Worm (Caenorhabditis elegans) whole organism, late embryonic: ENCODE data around the gene ham-3.
A peak's percentile ranks its signal among the peaks of the same experiment; 100 is the strongest.

Experiments
- C38D4.7 ChIP-seq: fragments of 200-800 bp; sonication (Bioruptor generic); optimal IDR thresholded peaks from 2 replicates; lab custom pipeline; 2018; ENCODE audit warnings: mild to moderate bottlenecking, missing genetic modification characterization, moderate library complexity, missing compliant biosample characterization
- K02D7.2 ChIP-seq: sonication (generic microtip); optimal IDR thresholded peaks from 2 replicates; lab custom pipeline; 2017; ENCODE audit warnings: mild to moderate bottlenecking, missing genetic modification characterization, missing compliant biosample characterization
- K09A11.1 ChIP-seq: sonication (generic microtip); optimal IDR thresholded peaks from 2 replicates; lab custom pipeline; 2017; ENCODE audit warnings: antibody characterized with exemption, mild to moderate bottlenecking, missing genetic modification characterization, missing compliant biosample characterization; ENCODE audit not compliant: insufficient read depth
- T23F11.4 ChIP-seq: fragments of 200-800 bp; sonication (Bioruptor generic); optimal IDR thresholded peaks from 2 replicates; lab custom pipeline; 2018; ENCODE audit warnings: mild to moderate bottlenecking, missing genetic modification characterization, missing compliant biosample characterization
- ama-1 ChIP-seq: fragments of 150-350 bp; optimal IDR thresholded peaks from 2 replicates; lab custom pipeline; 2014
- ceh-14 ChIP-seq: sonication (generic microtip); optimal IDR thresholded peaks from 2 replicates; lab custom pipeline; 2016; ENCODE audit warnings: missing genotype, missing genetic modification characterization, missing compliant biosample characterization
- ceh-19 ChIP-seq: fragments of 200-800 bp; sonication (Bioruptor generic); optimal IDR thresholded peaks from 2 replicates; lab custom pipeline; 2018; ENCODE audit warnings: mild to moderate bottlenecking, missing genetic modification characterization, missing compliant biosample characterization
- ceh-2 ChIP-seq: sonication (generic microtip); optimal IDR thresholded peaks from 2 replicates; lab custom pipeline; 2016; ENCODE audit warnings: missing genotype, missing genetic modification characterization, missing compliant biosample characterization
- ceh-22 ChIP-seq: sonication (generic microtip); optimal IDR thresholded peaks from 2 replicates; lab custom pipeline; 2017; ENCODE audit warnings: missing biosample characterization, missing genetic modification characterization
- ceh-31 ChIP-seq: sonication (generic microtip); optimal IDR thresholded peaks from 2 replicates; lab custom pipeline; 2016; ENCODE audit warnings: missing genetic modification characterization, missing compliant biosample characterization
- ceh-45 ChIP-seq: fragments of 200-800 bp; sonication (Bioruptor generic); IDR thresholded peaks from 2 replicates; pipeline ENCODE4 v1.3.6; 2022; ENCODE audit warnings: missing genetic modification reagents, missing genetic modification characterization, missing compliant biosample characterization
- ceh-6 ChIP-seq: fragments of 200-800 bp; sonication (Bioruptor generic); optimal IDR thresholded peaks from 2 replicates; lab custom pipeline; 2018; ENCODE audit warnings: mild to moderate bottlenecking, missing genetic modification characterization, missing compliant biosample characterization
- dve-1 ChIP-seq: sonication (generic microtip); optimal IDR thresholded peaks from 2 replicates; lab custom pipeline; 2017; ENCODE audit warnings: antibody characterized with exemption, mild to moderate bottlenecking, missing genetic modification characterization, missing compliant biosample characterization
- ets-4 ChIP-seq: sonication (generic microtip); optimal IDR thresholded peaks from 2 replicates; lab custom pipeline; 2016; ENCODE audit warnings: missing genetic modification characterization, missing compliant biosample characterization
- eyg-1 ChIP-seq: sonication (generic microtip); optimal IDR thresholded peaks from 2 replicates; lab custom pipeline; 2016; ENCODE audit warnings: missing genotype, missing genetic modification characterization, missing compliant biosample characterization
- fax-1 ChIP-seq: sonication (generic microtip); optimal IDR thresholded peaks from 2 replicates; lab custom pipeline; 2016; ENCODE audit warnings: missing genotype, missing genetic modification characterization, missing compliant biosample characterization
- fkh-10 ChIP-seq: fragments of 150-350 bp; optimal IDR thresholded peaks from 2 replicates; lab custom pipeline; 2014; ENCODE audit warnings: missing biosample characterization, missing genetic modification reagents, missing genetic modification characterization
- fkh-6 ChIP-seq: sonication (generic microtip); optimal IDR thresholded peaks from 2 replicates; lab custom pipeline; 2016; ENCODE audit warnings: missing genetic modification characterization, missing compliant biosample characterization
- hlh-13 ChIP-seq: fragments of 200-800 bp; sonication (Bioruptor generic); optimal IDR thresholded peaks from 2 replicates; lab custom pipeline; 2018; ENCODE audit warnings: mild to moderate bottlenecking, missing genetic modification characterization, missing compliant biosample characterization
- hlh-15 ChIP-seq: sonication (generic microtip); optimal IDR thresholded peaks from 2 replicates; lab custom pipeline; 2016; ENCODE audit warnings: missing genetic modification characterization, missing compliant biosample characterization
- hlh-30 ChIP-seq: sonication (generic microtip); optimal IDR thresholded peaks from 2 replicates; lab custom pipeline; 2017; ENCODE audit warnings: antibody characterized with exemption, missing genetic modification characterization, missing compliant biosample characterization; ENCODE audit not compliant: insufficient read depth
- madf-2 ChIP-seq: sonication (generic microtip); optimal IDR thresholded peaks from 2 replicates; lab custom pipeline; 2017; ENCODE audit warnings: missing genetic modification characterization, missing compliant biosample characterization
- nfya-1 ChIP-seq: sonication (generic microtip); optimal IDR thresholded peaks from 2 replicates; lab custom pipeline; 2017; ENCODE audit warnings: missing genetic modification characterization, mild to moderate bottlenecking, missing compliant biosample characterization, antibody characterized with exemption, moderate library complexity
- nhr-232 ChIP-seq: sonication (generic microtip); optimal IDR thresholded peaks from 2 replicates; lab custom pipeline; 2016; ENCODE audit warnings: missing genetic modification characterization, missing compliant biosample characterization
- npax-4 ChIP-seq: sonication (generic microtip); optimal IDR thresholded peaks from 2 replicates; lab custom pipeline; 2016; ENCODE audit warnings: missing genetic modification characterization, missing compliant biosample characterization
- pha-4 ChIP-seq: fragments of 150-350 bp; optimal IDR thresholded peaks from 2 replicates; lab custom pipeline; 2018; ENCODE audit warnings: missing biosample characterization, missing genetic modification reagents, missing genetic modification characterization
- ref-2 ChIP-seq: sonication (generic microtip); optimal IDR thresholded peaks from 2 replicates; lab custom pipeline; 2016; ENCODE audit warnings: missing genetic modification characterization, missing compliant biosample characterization
- rnt-1 ChIP-seq: sonication (generic microtip); optimal IDR thresholded peaks from 2 replicates; lab custom pipeline; 2016; ENCODE audit warnings: missing genetic modification characterization, missing compliant biosample characterization
- sdc-2 ChIP-seq: sonication (generic microtip); optimal IDR thresholded peaks from 2 replicates; lab custom pipeline; 2016; ENCODE audit warnings: missing genotype, missing genetic modification characterization, missing compliant biosample characterization
- sox-2 ChIP-seq: fragments of 200-800 bp; sonication (Bioruptor generic); IDR thresholded peaks from 2 replicates; pipeline ENCODE4 v1.3.6; 2022; ENCODE audit warnings: missing genetic modification reagents, missing genetic modification characterization, missing compliant biosample characterization
- sox-4 ChIP-seq: sonication (generic microtip); optimal IDR thresholded peaks from 2 replicates; lab custom pipeline; 2017; ENCODE audit warnings: mild to moderate bottlenecking, missing genetic modification characterization, inconsistent platforms, missing compliant biosample characterization
- ttx-3 ChIP-seq: sonication (generic microtip); optimal IDR thresholded peaks from 2 replicates; lab custom pipeline; 2016; ENCODE audit warnings: missing genetic modification reagents, missing genetic modification characterization, missing compliant biosample characterization
- unc-3 ChIP-seq, 2 experiments: fragments of 200-800 bp in 1 of 2; sonication (Bioruptor generic) in 1 of 2; sonication (generic microtip) in 1 of 2; conservative IDR thresholded peaks in 1 of 2; optimal IDR thresholded peaks in 1 of 2; 2 replicates each; pipeline versions ENCODE4 v1.3.6 to Lab custom; 2016 to 2022; ENCODE audit warnings: missing compliant biosample characterization in 2 of 2, missing genetic modification characterization in 2 of 2, missing genetic modification reagents in 1 of 2
- unc-42 ChIP-seq: sonication (generic microtip); optimal IDR thresholded peaks from 2 replicates; lab custom pipeline; 2016; ENCODE audit warnings: missing genotype, missing genetic modification characterization, missing compliant biosample characterization
- unc-55 ChIP-seq: sonication (generic microtip); optimal IDR thresholded peaks from 2 replicates; lab custom pipeline; 2017; ENCODE audit warnings: missing biosample characterization, missing genetic modification reagents, missing genetic modification characterization
- unc-86 ChIP-seq: sonication (generic microtip); optimal IDR thresholded peaks from 2 replicates; lab custom pipeline; 2016; ENCODE audit warnings: missing genetic modification characterization, missing compliant biosample characterization
- ztf-16 ChIP-seq: sonication (generic microtip); optimal IDR thresholded peaks from 2 replicates; lab custom pipeline; 2017; ENCODE audit warnings: missing genetic modification characterization, missing compliant biosample characterization

The ham-3 gene

ce11 chrIII:10134517-10134916 is 13.9 kb downstream of the ham-3 start:
- TF ChIP-seq ttx-3 (tag; lab: Kevin White, UChicago), result no peak

DNA sequence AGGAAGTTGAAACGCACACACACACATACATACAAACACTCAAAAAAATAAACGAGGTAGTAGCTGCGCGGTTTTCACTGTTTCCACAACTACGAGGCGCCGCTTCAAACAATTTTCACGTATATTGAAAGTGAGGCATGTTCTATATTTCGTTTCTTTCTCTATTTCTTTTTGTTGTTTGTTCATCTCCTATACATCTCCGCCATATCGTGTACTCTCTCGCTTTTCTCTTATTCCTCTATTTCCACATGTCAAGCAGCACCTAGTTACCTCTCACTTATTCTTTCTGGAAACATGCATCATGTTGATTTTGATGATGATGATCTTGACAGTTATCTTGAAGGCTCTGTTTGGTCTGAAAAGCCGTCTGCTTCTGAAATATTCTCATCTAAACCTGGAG is 16.2 kb downstream of the ham-3 start, which contains the start of gene ZK1128.7:
Gene ZK1128.7, plus strand, starts transcription at position 229 of the 400 bp plus-strand sequence.
- TF ChIP-seq unc-86 (tag; lab: Kevin White, UChicago) (no peak), unc-55 (GFP tag; lab: Kevin White, UChicago) (peak; percentile 9)
- TF ChIP-seq, all 69 proteins: peak for 1

- TF ChIP-seq unc-42 (tag; lab: Kevin White, UChicago) (no peak), sox-2 (no peak), fax-1 (tag; lab: Kevin White, UChicago) (no peak), fkh-6 (tag; lab: Kevin White, UChicago) (no peak), ets-4 (no peak), rnt-1 (no peak), ztf-16 (tag; lab: Kevin White, UChicago) (no peak), sdc-2 (no peak), hlh-13 (GFP tag; lab: Kevin White, UChicago) (no peak), K02D7.2 (tag; lab: Kevin White, UChicago) (no peak), ceh-22 (tag; lab: Kevin White, UChicago) (no peak), sox-4 (tag; lab: Kevin White, UChicago) (no peak), ref-2 (tag; lab: Kevin White, UChicago) (no peak), ceh-6 (GFP tag; lab: Kevin White, UChicago) (no peak), unc-3 (GFP tag; conservative IDR thresholded peaks at IDR 0.05; lab: Robert Waterston, UW) (no peak), unc-3 (tag; optimal IDR thresholded peaks at IDR 0.05; lab: Kevin White, UChicago) (no peak), nhr-232 (tag; lab: Kevin White, UChicago) (no peak), pha-4 (tag; lab: Kevin White, UChicago) (no peak)
Measured at ce11 chrIII:10140732-10141131, 20.2 kb downstream of the ham-3 start, which contains the start of gene K08E5.6. TSS of gene K08E5.6 (plus strand) at chrIII:10141032.

DNA sequence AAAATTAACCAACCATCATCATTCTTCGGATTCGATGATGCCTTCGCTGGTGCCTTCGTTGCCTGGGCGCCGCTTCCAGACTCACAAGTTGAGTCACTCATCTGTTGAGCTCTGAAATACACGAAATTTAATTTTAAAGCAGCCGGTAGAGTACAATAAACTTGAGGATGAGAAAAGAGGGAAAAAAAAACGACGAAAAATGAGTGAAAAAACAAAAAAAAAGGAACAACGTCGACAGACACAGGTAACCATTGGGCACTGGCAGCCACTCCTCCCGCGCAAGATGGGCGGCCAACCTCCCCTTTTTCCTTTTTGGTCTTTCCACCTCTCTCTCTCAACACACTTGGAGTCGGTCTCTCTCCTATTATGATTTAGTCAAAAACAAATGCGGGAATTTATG is 26.1 kb downstream of the ham-3 start, which contains the start of gene K08E5.1:
Gene K08E5.1, minus strand, starts transcription at position 101 of the 400 bp plus-strand sequence.
- TF ChIP-seq npax-4 (tag; lab: Kevin White, UChicago) (no peak), ceh-45 (no peak), C38D4.7 (GFP tag; lab: Kevin White, UChicago) (no peak), pha-4 (tag; lab: Kevin White, UChicago) (no peak), unc-55 (GFP tag; lab: Kevin White, UChicago) (no peak), hlh-30 (no peak), hlh-15 (tag; lab: Kevin White, UChicago) (no peak), ceh-2 (tag; lab: Kevin White, UChicago) (no peak)

DNA sequence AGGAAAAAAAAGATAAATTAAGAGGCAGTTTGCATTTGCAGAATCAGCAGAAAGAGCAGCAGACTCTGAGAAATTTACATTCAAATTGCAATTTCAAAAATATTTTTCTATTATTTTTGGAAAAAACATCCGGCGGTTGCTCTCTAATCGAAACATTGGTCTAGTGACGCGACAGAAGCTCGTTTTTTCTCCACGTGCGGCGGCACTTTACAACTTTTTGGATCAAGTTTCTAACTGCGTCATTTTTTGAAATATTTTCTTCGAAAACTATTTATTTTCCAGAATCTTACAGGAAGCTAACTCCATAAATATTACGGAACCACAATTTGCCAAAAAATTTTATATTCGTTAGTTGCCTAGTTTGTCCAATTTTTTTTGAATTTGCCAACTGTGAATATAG is 29.3 kb downstream of the ham-3 start:
- TF ChIP-seq ama-1 (no peak), ceh-31 (no peak), sdc-2 (no peak), madf-2 (tag; lab: Kevin White, UChicago) (no peak), ceh-19 (GFP tag; lab: Kevin White, UChicago) (no peak), dve-1 (tag; lab: Kevin White, UChicago) (no peak), nfya-1 (no peak), hlh-30 (no peak), fkh-10 (GFP tag; lab: Kevin White, UChicago) (no peak), T23F11.4 (no peak), fkh-6 (tag; lab: Kevin White, UChicago) (no peak), pha-4 (tag; lab: Kevin White, UChicago) (no peak), fax-1 (tag; lab: Kevin White, UChicago) (no peak), ceh-14 (tag; lab: Kevin White, UChicago) (no peak), eyg-1 (tag; lab: Kevin White, UChicago) (no peak), K09A11.1 (tag; lab: Kevin White, UChicago) (no peak), hlh-15 (tag; lab: Kevin White, UChicago) (no peak)
